Fruit fly (Drosophila melanogaster): ENCODE results near the gene Task7.

- no peak for TF ChIP-seq psq (optimal IDR thresholded peaks at IDR 0.05)
- TF ChIP-seq usp (GFP tag; optimal IDR thresholded peaks at IDR 0.05) = no peak
- TF ChIP-seq pan (optimal IDR thresholded peaks at IDR 0.05) = no peak
- TF ChIP-seq EcR (GFP tag; optimal IDR thresholded peaks at IDR 0.05) = no peak
Observed at dm6 chr3R:9430344-9431253, 18.5 kb upstream of the Task7 start.

Data from whole organism.